Worm (Caenorhabditis elegans) whole organism, L1 larva: ENCODE data around the gene F58E2.3.

ENCODE experiments used
- aly-2 ChIP-seq: fragments of 150-350 bp; optimal IDR thresholded peaks from 2 replicates; lab custom pipeline; 2014; ENCODE audit warnings: missing biosample characterization, missing genetic modification characterization
- egl-13 ChIP-seq: sonication (generic microtip); optimal IDR thresholded peaks from 2 replicates; lab custom pipeline; 2016; ENCODE audit warnings: missing genotype, missing genetic modification reagents, missing genetic modification characterization, missing compliant biosample characterization
- jun-1 ChIP-seq: fragments of 150-350 bp; optimal IDR thresholded peaks from 2 replicates; lab custom pipeline; 2014; ENCODE audit warnings: missing biosample characterization, missing genetic modification reagents, missing genetic modification characterization
- pqm-1 ChIP-seq: sonication (generic microtip); optimal IDR thresholded peaks from 3 replicates; lab custom pipeline; 2017; ENCODE audit warnings: missing biosample characterization, missing genetic modification characterization

DNA sequence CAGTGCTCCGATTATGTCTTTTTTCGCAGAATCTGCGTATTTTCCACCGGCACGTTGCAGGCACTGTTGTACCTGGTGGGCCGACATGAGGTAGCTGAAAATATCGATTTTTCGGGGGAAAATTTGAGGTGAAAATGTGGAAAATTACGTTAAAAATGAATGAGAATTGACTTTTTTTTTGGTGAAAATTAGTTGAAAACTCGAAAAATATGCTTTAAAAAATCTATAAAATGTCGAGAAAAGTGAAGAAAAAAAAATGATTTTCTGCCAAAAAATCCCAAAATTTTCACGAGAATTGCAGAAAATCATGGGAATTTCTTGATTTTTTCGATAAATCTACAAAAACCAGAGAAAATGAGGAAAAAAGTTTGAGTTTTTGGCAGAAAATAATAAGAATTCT is 47.2 kb downstream of the F58E2.3 start, which contains the start of gene tsg-101:
- TF ChIP-seq egl-13 (tag; lab: Kevin White, UChicago) (no peak), aly-2 (tag; lab: Kevin White, UChicago) (no peak), pqm-1 (tag; lab: Kevin White, UChicago) (no peak), jun-1 (tag; lab: Kevin White, UChicago) (no peak)
